Worm (Caenorhabditis elegans) whole organism, late embryonic: ENCODE results near the gene irld-27.

Experiments
- ceh-22 ChIP-seq: sonication (generic microtip); optimal IDR thresholded peaks from 2 replicates; lab custom pipeline; 2017; ENCODE audit warnings: missing biosample characterization, missing genetic modification characterization
- dmd-4 ChIP-seq: sonication (generic microtip); optimal IDR thresholded peaks from 2 replicates; lab custom pipeline; 2016; ENCODE audit warnings: borderline replicate concordance, missing genetic modification characterization, missing compliant biosample characterization
- elt-4 ChIP-seq: sonication (generic microtip); optimal IDR thresholded peaks from 2 replicates; lab custom pipeline; 2016; ENCODE audit warnings: missing genetic modification characterization, missing compliant biosample characterization
- fax-1 ChIP-seq: sonication (generic microtip); optimal IDR thresholded peaks from 2 replicates; lab custom pipeline; 2016; ENCODE audit warnings: missing genotype, missing genetic modification characterization, missing compliant biosample characterization
- fkh-10 ChIP-seq: fragments of 150-350 bp; optimal IDR thresholded peaks from 2 replicates; lab custom pipeline; 2014; ENCODE audit warnings: missing biosample characterization, missing genetic modification reagents, missing genetic modification characterization
- fkh-6 ChIP-seq: sonication (generic microtip); optimal IDR thresholded peaks from 2 replicates; lab custom pipeline; 2016; ENCODE audit warnings: missing genetic modification characterization, missing compliant biosample characterization
- hlh-8 ChIP-seq: sonication (generic microtip); optimal IDR thresholded peaks from 2 replicates; lab custom pipeline; 2016; ENCODE audit warnings: missing genotype, missing genetic modification characterization, missing compliant biosample characterization
- nfya-1 ChIP-seq: sonication (generic microtip); optimal IDR thresholded peaks from 2 replicates; lab custom pipeline; 2017; ENCODE audit warnings: missing genetic modification characterization, mild to moderate bottlenecking, missing compliant biosample characterization, antibody characterized with exemption, moderate library complexity
- nhr-11 ChIP-seq: fragments of 150-350 bp; optimal IDR thresholded peaks from 2 replicates; lab custom pipeline; 2014; ENCODE audit warnings: missing biosample characterization, missing genetic modification characterization
- pag-3 ChIP-seq: sonication (generic microtip); optimal IDR thresholded peaks from 2 replicates; lab custom pipeline; 2016; ENCODE audit warnings: missing compliant biosample characterization, missing genetic modification characterization, borderline replicate concordance
- pha-4 ChIP-seq: fragments of 150-350 bp; optimal IDR thresholded peaks from 2 replicates; lab custom pipeline; 2018; ENCODE audit warnings: missing biosample characterization, missing genetic modification reagents, missing genetic modification characterization
- sox-4 ChIP-seq: sonication (generic microtip); optimal IDR thresholded peaks from 2 replicates; lab custom pipeline; 2017; ENCODE audit warnings: mild to moderate bottlenecking, missing genetic modification characterization, inconsistent platforms, missing compliant biosample characterization
- ttx-3 ChIP-seq: sonication (generic microtip); optimal IDR thresholded peaks from 2 replicates; lab custom pipeline; 2016; ENCODE audit warnings: missing genetic modification reagents, missing genetic modification characterization, missing compliant biosample characterization

DNA sequence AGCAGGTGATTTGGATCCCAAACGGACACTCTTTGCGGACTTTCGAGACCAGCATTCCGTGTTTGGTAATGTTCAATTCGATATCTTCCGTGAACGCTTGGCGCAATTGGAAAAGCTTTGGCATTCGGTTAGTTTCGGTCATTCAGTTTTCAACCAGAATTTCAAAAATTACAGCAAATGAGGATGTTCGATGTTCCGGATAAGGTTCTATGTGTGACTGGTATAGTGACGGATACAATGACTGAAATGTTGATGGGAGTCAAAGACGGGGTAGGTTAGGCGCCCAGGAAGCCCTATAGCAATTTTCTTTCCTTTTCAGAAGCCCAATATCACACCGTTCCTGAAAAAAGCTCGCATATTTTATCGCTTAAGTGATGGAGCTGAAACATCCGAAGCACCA lies 51.0 kb downstream of the irld-27 start:
- TF ChIP-seq nhr-11 (tag; lab: Kevin White, UChicago) (no peak), fkh-10 (no peak), pag-3 (no peak), hlh-8 (tag; lab: Kevin White, UChicago) (no peak), ceh-22 (tag; lab: Kevin White, UChicago) (no peak), pha-4 (no peak), dmd-4 (tag; lab: Kevin White, UChicago) (no peak), ttx-3 (no peak), fkh-6 (tag; lab: Kevin White, UChicago) (no peak), fax-1 (tag; lab: Kevin White, UChicago) (no peak), sox-4 (tag; lab: Kevin White, UChicago) (no peak), elt-4 (no peak), nfya-1 (no peak)
